Worm (Caenorhabditis elegans) whole organism, late embryonic: ENCODE data around the gene sly-1.

ENCODE experiments used
- Y22D7AL.16 ChIP-seq: sonication (generic microtip); optimal IDR thresholded peaks from 2 replicates; lab custom pipeline; 2016; ENCODE audit warnings: missing genetic modification characterization, missing compliant biosample characterization
- fax-1 ChIP-seq: sonication (generic microtip); optimal IDR thresholded peaks from 2 replicates; lab custom pipeline; 2016; ENCODE audit warnings: missing genotype, missing genetic modification characterization, missing compliant biosample characterization

ce11 chrIII:10461164-10461546, 45.7 kb upstream of the sly-1 start, which contains the start of gene atx-2:
- TF ChIP-seq Y22D7AL.16 (tag; lab: Kevin White, UChicago) (peak; percentile 93), fax-1 (peak; percentile 97)
